Worm (Caenorhabditis elegans) whole organism, L2 larva: ENCODE data around the gene Y51H7C.10.

Experiments used
- ceh-82 ChIP-seq: fragments of 150-350 bp; optimal IDR thresholded peaks from 2 replicates; lab custom pipeline; 2014; ENCODE audit warnings: missing biosample characterization, missing genetic modification characterization
- lin-13 ChIP-seq: fragments of 150-350 bp; optimal IDR thresholded peaks from 2 replicates; lab custom pipeline; 2014; ENCODE audit warnings: missing biosample characterization, missing genetic modification reagents, missing genetic modification characterization
- mdl-1 ChIP-seq, 2 experiments: fragments of 150-350 bp in 1 of 2; sonication (generic microtip) in 1 of 2; optimal IDR thresholded peaks; 2 replicates each; lab custom pipeline; 2017; ENCODE audit warnings: missing biosample characterization in 2 of 2, missing genetic modification characterization in 2 of 2
- nhr-237 ChIP-seq: fragments of 150-350 bp; optimal IDR thresholded peaks from 2 replicates; lab custom pipeline; 2014; ENCODE audit warnings: missing biosample characterization, missing genetic modification characterization
- unc-62 ChIP-seq: fragments of 150-350 bp; optimal IDR thresholded peaks from 2 replicates; lab custom pipeline; 2014; ENCODE audit warnings: missing biosample characterization, missing genetic modification reagents, missing genetic modification characterization
- zag-1 ChIP-seq: fragments of 150-350 bp; optimal IDR thresholded peaks from 2 replicates; lab custom pipeline; 2014; ENCODE audit warnings: missing biosample characterization, missing genetic modification characterization
- ztf-11 ChIP-seq: sonication (generic microtip); optimal IDR thresholded peaks from 2 replicates; lab custom pipeline; 2017; ENCODE audit warnings: missing biosample characterization, missing genetic modification characterization

- TF ChIP-seq ztf-11 (no peak), zag-1 (tag; lab: Kevin White, UChicago) (no peak), mdl-1 (tag; optimal IDR thresholded peaks at IDR 0.05; lab: Kevin White, UChicago) (no peak), lin-13 (GFP tag; lab: Kevin White, UChicago) (no peak), nhr-237 (tag; lab: Kevin White, UChicago) (no peak), ceh-82 (no peak), unc-62 (GFP tag; lab: Kevin White, UChicago) (no peak)
Measured at ce11 chrII:1438336-1438589, 14.7 kb upstream of the Y51H7C.10 start, which contains the start of gene Y51H7C.3.
